Fruit fly (Drosophila melanogaster) whole organism, embryonic: Measurements from ENCODE around the gene Vdup1.
A peak's percentile ranks its signal among the peaks of the same experiment; 100 is the strongest.

ENCODE experiments used
- Atf6 ChIP-seq: fragments of 200-800 bp; sonication (Bioruptor generic); IDR thresholded peaks from 2 replicates; pipeline ENCODE4 v1.3.6; 2022; ENCODE audit warnings: missing biosample characterization, missing genetic modification characterization
- Blimp-1 ChIP-seq: fragments of 200-800 bp; sonication (Bioruptor generic); optimal IDR thresholded peaks from 3 replicates; lab custom pipeline; 2018; ENCODE audit warnings: missing biosample characterization, missing genetic modification characterization, mild to moderate bottlenecking, moderate library complexity, missing genetic modification reagents
- CG10274 ChIP-seq: fragments of 200-800 bp; sonication (Bioruptor generic); optimal IDR thresholded peaks from 3 replicates; lab custom pipeline; 2017; ENCODE audit warnings: missing biosample characterization, mild to moderate bottlenecking, missing genetic modification characterization
- CG16813 ChIP-seq: fragments of 200-800 bp; sonication (Bioruptor generic); IDR thresholded peaks from 3 replicates; pipeline ENCODE4 v1.3.6; 2022; ENCODE audit warnings: missing biosample characterization, missing genetic modification characterization; ENCODE audit not compliant: partially characterized antibody
- CG1832 ChIP-seq: fragments of 200-800 bp; sonication (Bioruptor generic); optimal IDR thresholded peaks from 2 replicates; lab custom pipeline; 2017; ENCODE audit warnings: missing biosample characterization, mild to moderate bottlenecking, missing genetic modification characterization, inconsistent platforms
- CG2712 ChIP-seq: fragments of 200-800 bp; optimal IDR thresholded peaks from 3 replicates; lab custom pipeline; 2019; ENCODE audit warnings: missing biosample characterization, mild to moderate bottlenecking, missing genetic modification characterization, moderate library complexity
- CG34422 ChIP-seq: fragments of 200-800 bp; sonication (Bioruptor generic); IDR thresholded peaks from 3 replicates; pipeline ENCODE4 v1.3.6; 2022; ENCODE audit warnings: missing biosample characterization, missing genetic modification characterization
- CG4730 ChIP-seq: fragments of 200-800 bp; sonication (Bioruptor generic); IDR thresholded peaks from 2 replicates; pipeline ENCODE4 v1.3.6; 2022; ENCODE audit warnings: missing biosample characterization, missing genetic modification characterization
- CG4854 ChIP-seq: fragments of 200-800 bp; sonication (Bioruptor generic); optimal IDR thresholded peaks from 2 replicates; lab custom pipeline; 2016; ENCODE audit warnings: missing biosample characterization, missing genetic modification characterization, inconsistent platforms
- CG7556 ChIP-seq: fragments of 200-800 bp; sonication (Bioruptor generic); optimal IDR thresholded peaks from 2 replicates; lab custom pipeline; 2017; ENCODE audit warnings: missing biosample characterization, mild to moderate bottlenecking, missing genetic modification characterization
- CG8765 ChIP-seq: fragments of 200-800 bp; sonication (Bioruptor generic); IDR thresholded peaks from 2 replicates; pipeline ENCODE4 v1.3.6; 2022; ENCODE audit warnings: missing biosample characterization, missing genetic modification characterization
- CG8924 ChIP-seq: fragments of 200-800 bp; optimal IDR thresholded peaks from 3 replicates; lab custom pipeline; 2019; ENCODE audit warnings: missing biosample characterization, mild to moderate bottlenecking, missing genetic modification characterization, moderate library complexity
- CG9437 ChIP-seq: fragments of 200-800 bp; sonication (Bioruptor generic); optimal IDR thresholded peaks from 2 replicates; lab custom pipeline; 2018; ENCODE audit warnings: missing biosample characterization, mild to moderate bottlenecking, missing genetic modification characterization
- CG9817 ChIP-seq: fragments of 200-800 bp; sonication (Bioruptor generic); optimal IDR thresholded peaks from 2 replicates; lab custom pipeline; 2018; ENCODE audit warnings: missing biosample characterization, mild to moderate bottlenecking, missing genetic modification characterization, moderate library complexity
- CHES-1-like ChIP-seq: fragments of 200-800 bp; sonication (Bioruptor generic); optimal IDR thresholded peaks from 2 replicates; lab custom pipeline; 2016; ENCODE audit warnings: missing biosample characterization, missing genetic modification characterization
- Dek ChIP-seq: fragments of 200-800 bp; sonication (Bioruptor generic); optimal IDR thresholded peaks from 3 replicates; lab custom pipeline; 2019; ENCODE audit warnings: missing biosample characterization, mild to moderate bottlenecking, missing genetic modification characterization, moderate library complexity
- Dfd ChIP-seq, 2 experiments: fragments of >200 bp; optimal IDR thresholded peaks; 2 replicates each; lab custom pipeline; 2017; ENCODE audit warnings: missing biosample characterization in 2 of 2, missing genetic modification characterization in 2 of 2
- Doc3 ChIP-seq: fragments of 200-800 bp; sonication (Bioruptor generic); IDR thresholded peaks from 3 replicates; pipeline ENCODE4 v1.3.6; 2022; ENCODE audit warnings: missing biosample characterization, missing genetic modification characterization; ENCODE audit not compliant: partially characterized antibody
- Ets65A ChIP-seq: fragments of 200-800 bp; sonication (Bioruptor generic); peaks from one replicate; lab custom pipeline; 2016; ENCODE audit warnings: missing biosample characterization, missing genetic modification characterization
- HLH4C ChIP-seq: fragments of 200-800 bp; sonication (Bioruptor generic); IDR thresholded peaks from 3 replicates; pipeline ENCODE4 v1.3.6; 2022; ENCODE audit warnings: missing biosample characterization, missing genetic modification characterization; ENCODE audit not compliant: partially characterized antibody
- Hr51 ChIP-seq, 2 experiments: fragments of 200-800 bp; sonication (Bioruptor generic); optimal IDR thresholded peaks; 2 replicates in 1 of 2; 3 replicates in 1 of 2; lab custom pipeline; 2016 to 2018; ENCODE audit warnings: missing biosample characterization in 2 of 2, missing genetic modification characterization in 2 of 2, mild to moderate bottlenecking in 1 of 2, moderate library complexity in 1 of 2
- Jarid2 ChIP-seq: fragments of 200-800 bp; sonication (Bioruptor generic); optimal IDR thresholded peaks from 3 replicates; lab custom pipeline; 2017; ENCODE audit warnings: mild to moderate bottlenecking, missing biosample characterization, missing genetic modification reagents, missing genetic modification characterization
- Ptx1 ChIP-seq: fragments of 200-800 bp; sonication (Bioruptor generic); IDR thresholded peaks from 2 replicates; pipeline ENCODE4 v1.3.6; 2022; ENCODE audit warnings: missing biosample characterization, missing genetic modification characterization
- Ravus ChIP-seq: fragments of 200-800 bp; sonication (Bioruptor generic); IDR thresholded peaks from 2 replicates; pipeline ENCODE4 v1.3.6; 2022; ENCODE audit warnings: missing biosample characterization, missing genetic modification characterization
- Rx ChIP-seq: fragments of 200-800 bp; sonication (Bioruptor generic); IDR thresholded peaks from 2 replicates; pipeline ENCODE4 v1.3.6; 2022; ENCODE audit warnings: missing biosample characterization, missing genetic modification characterization
- Sry-β ChIP-seq: fragments of 200-800 bp; sonication (Bioruptor generic); optimal IDR thresholded peaks from 2 replicates; lab custom pipeline; 2018; ENCODE audit warnings: missing biosample characterization, mild to moderate bottlenecking, missing genetic modification characterization, moderate library complexity
- TFAM ChIP-seq: fragments of 200-800 bp; sonication (Bioruptor generic); optimal IDR thresholded peaks from 2 replicates; lab custom pipeline; 2017; ENCODE audit warnings: missing biosample characterization, missing genetic modification characterization, inconsistent platforms
- ab ChIP-seq: fragments of 200-800 bp; sonication (Bioruptor generic); optimal IDR thresholded peaks from 2 replicates; lab custom pipeline; 2016; ENCODE audit warnings: missing biosample characterization, missing genetic modification characterization
- bcd ChIP-seq: fragments of 200-800 bp; sonication (Bioruptor generic); optimal IDR thresholded peaks from 2 replicates; lab custom pipeline; 2017; ENCODE audit warnings: missing biosample characterization, mild to moderate bottlenecking, missing genetic modification characterization
- bowl ChIP-seq: fragments of 200-800 bp; sonication (Bioruptor generic); IDR thresholded peaks from 2 replicates; pipeline ENCODE4 v1.3.6; 2022; ENCODE audit warnings: missing biosample characterization, missing genetic modification characterization
- cas ChIP-seq: fragments of 200-800 bp; sonication (Bioruptor generic); IDR thresholded peaks from 2 replicates; pipeline ENCODE4 v1.3.6; 2022; ENCODE audit warnings: missing biosample characterization, missing genetic modification characterization
- crp ChIP-seq, 2 experiments: fragments of 200-800 bp; sonication (Bioruptor generic); optimal IDR thresholded peaks; 2 replicates in 1 of 2; 3 replicates in 1 of 2; lab custom pipeline; 2017; ENCODE audit warnings: missing biosample characterization in 2 of 2, missing genetic modification characterization in 2 of 2, mild to moderate bottlenecking in 1 of 2, moderate library complexity in 1 of 2
- dati ChIP-seq: fragments of 200-800 bp; sonication (Bioruptor generic); IDR thresholded peaks from 2 replicates; pipeline ENCODE4 v1.3.6; 2022; ENCODE audit warnings: missing biosample characterization, missing genetic modification characterization
- disco-r ChIP-seq: fragments of 200-800 bp; sonication (Bioruptor generic); optimal IDR thresholded peaks from 2 replicates; lab custom pipeline; 2016; ENCODE audit warnings: missing biosample characterization, missing genetic modification characterization
- dmrt99B ChIP-seq: fragments of 200-800 bp; sonication (Bioruptor generic); optimal IDR thresholded peaks from 2 replicates; lab custom pipeline; 2018; ENCODE audit warnings: missing biosample characterization, mild to moderate bottlenecking, missing genetic modification characterization, moderate library complexity
- ems ChIP-seq: fragments of 200-800 bp; sonication (Bioruptor generic); optimal IDR thresholded peaks from 3 replicates; lab custom pipeline; 2016; ENCODE audit warnings: missing biosample characterization, missing genetic modification characterization
- gcm ChIP-seq: fragments of 200-800 bp; sonication (Bioruptor generic); optimal IDR thresholded peaks from 2 replicates; lab custom pipeline; 2019; ENCODE audit warnings: missing biosample characterization, mild to moderate bottlenecking, missing genetic modification characterization, moderate library complexity
- ind ChIP-seq: fragments of 200-800 bp; sonication (Bioruptor generic); optimal IDR thresholded peaks from 3 replicates; lab custom pipeline; 2016; ENCODE audit warnings: missing biosample characterization, missing genetic modification characterization
- jing ChIP-seq: fragments of 200-800 bp; sonication (Bioruptor generic); optimal IDR thresholded peaks from 2 replicates; lab custom pipeline; 2018; ENCODE audit warnings: missing biosample characterization, mild to moderate bottlenecking, missing genetic modification characterization
- mam ChIP-seq: fragments of 200-800 bp; sonication (Bioruptor generic); optimal IDR thresholded peaks from 3 replicates; lab custom pipeline; 2016; ENCODE audit warnings: missing biosample characterization, missing genetic modification characterization
- nom ChIP-seq: fragments of 200-800 bp; sonication (Bioruptor generic); optimal IDR thresholded peaks from 2 replicates; lab custom pipeline; 2017; ENCODE audit warnings: missing biosample characterization, missing genetic modification characterization, mild to moderate bottlenecking, moderate library complexity, missing genetic modification reagents
- odd ChIP-seq: fragments of 200-800 bp; sonication (Bioruptor generic); optimal IDR thresholded peaks from 2 replicates; lab custom pipeline; 2017; ENCODE audit warnings: missing biosample characterization, mild to moderate bottlenecking, missing genetic modification characterization
- ro ChIP-seq: fragments of 200-800 bp; sonication (Bioruptor generic); IDR thresholded peaks from 2 replicates; pipeline ENCODE4 v1.3.6; 2022; ENCODE audit warnings: missing biosample characterization, missing genetic modification characterization
- shn ChIP-seq: fragments of 200-800 bp; sonication (Bioruptor generic); optimal IDR thresholded peaks from 3 replicates; lab custom pipeline; 2016; ENCODE audit warnings: missing biosample characterization, missing genetic modification characterization
- sr ChIP-seq: fragments of 200-800 bp; sonication (Bioruptor generic); IDR thresholded peaks from 3 replicates; pipeline ENCODE4 v1.3.6; 2022; ENCODE audit warnings: missing biosample characterization, missing genetic modification characterization
- trh ChIP-seq: fragments of 200-800 bp; sonication (Bioruptor generic); optimal IDR thresholded peaks from 2 replicates; lab custom pipeline; 2016; ENCODE audit warnings: missing biosample characterization, missing genetic modification characterization
- ttk ChIP-seq: fragments of 200-800 bp; sonication (Bioruptor generic); IDR thresholded peaks from 2 replicates; pipeline ENCODE4 v2.1.2; 2022; ENCODE audit warnings: missing biosample characterization, missing genetic modification characterization
- vfl ChIP-seq: fragments of 200-800 bp; sonication (Bioruptor generic); optimal IDR thresholded peaks from 2 replicates; lab custom pipeline; 2016; ENCODE audit warnings: missing biosample characterization, missing genetic modification characterization
- wek ChIP-seq: fragments of 200-800 bp; sonication (Bioruptor generic); optimal IDR thresholded peaks from 3 replicates; lab custom pipeline; 2018; ENCODE audit warnings: missing biosample characterization, mild to moderate bottlenecking, missing genetic modification characterization, moderate library complexity
- zf30C ChIP-seq: fragments of 200-800 bp; sonication (Bioruptor generic); optimal IDR thresholded peaks from 3 replicates; lab custom pipeline; 2018; ENCODE audit warnings: missing biosample characterization, mild to moderate bottlenecking, missing genetic modification characterization

Vdup1 gene

DNA sequence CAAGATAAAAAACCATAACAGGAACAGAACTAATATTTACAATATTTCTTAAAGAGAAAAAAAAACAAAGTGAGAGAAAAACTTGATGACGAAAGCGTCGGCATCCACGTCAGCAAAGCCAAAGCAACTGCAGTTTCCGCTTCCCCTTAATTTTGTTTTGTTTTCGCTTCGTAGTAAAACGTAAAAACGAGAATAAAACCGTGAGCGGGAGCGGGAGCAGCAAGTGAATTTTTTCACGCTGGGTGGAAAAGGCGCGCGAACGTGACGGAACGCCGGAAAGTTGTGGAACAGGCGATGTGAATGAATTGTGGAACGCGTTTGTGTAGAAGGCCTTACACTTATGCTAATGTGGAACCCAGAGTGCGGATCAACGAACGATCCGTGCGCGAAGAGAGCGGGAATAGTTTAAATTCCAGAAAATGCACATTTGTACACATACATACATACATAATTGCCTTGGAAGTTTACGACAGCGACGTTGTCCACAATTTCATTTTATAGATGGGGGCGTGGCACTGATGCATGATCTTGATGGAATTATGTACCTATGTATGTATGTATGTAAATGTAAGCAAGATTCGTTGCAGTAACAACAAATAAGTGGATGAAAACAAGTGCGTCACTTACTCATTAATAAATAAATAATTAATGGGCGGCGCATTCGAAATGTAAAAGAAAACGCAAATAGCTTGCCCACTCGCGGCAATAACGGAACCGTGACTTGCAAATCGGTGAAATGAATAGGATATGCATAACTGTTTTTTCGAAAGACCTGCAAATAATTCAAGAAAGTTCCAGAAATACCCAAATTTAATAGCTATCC is 50.3 kb downstream of the Vdup1 start (continued):
- TF ChIP-seq cas (GFP tag; lab: Robert Waterston, UW) (no peak), Doc3 (GFP tag; lab: Robert Waterston, UW) (no peak), ind (no peak), CG8924 (tag; lab: Kevin White, UChicago) (peak; percentile 11), Jarid2 (no peak), Sry-β (GFP tag; lab: Kevin White, UChicago) (no peak), CG9817 (tag; lab: Kevin White, UChicago) (no peak), HLH4C (GFP tag; lab: Robert Waterston, UW) (no peak), bcd (GFP tag; lab: Kevin White, UChicago) (no peak), dmrt99B (tag; lab: Kevin White, UChicago) (no peak), CG1832 (no peak), Blimp-1 (GFP tag; lab: Kevin White, UChicago) (peak; percentile 18), trh (GFP tag; lab: Kevin White, UChicago) (no peak), CG16813 (GFP tag; lab: Robert Waterston, UW) (no peak), Dek (tag; lab: Kevin White, UChicago) (no peak), odd (GFP tag; lab: Kevin White, UChicago) (peak; percentile 16), sr (no peak), CG2712 (tag; lab: Kevin White, UChicago) (peak; percentile 11), ro (no peak), Rx (no peak), Atf6 (GFP tag; lab: Robert Waterston, UW) (no peak), Dfd (GFP tag; optimal IDR thresholded peaks at IDR 0.05; lab: Kevin White, UChicago) (no peak), ttk (no peak), CG34422 (GFP tag; lab: Robert Waterston, UW) (no peak; the same call in 2 of the 3 replicates), Ravus (GFP tag; lab: Robert Waterston, UW) (no peak), CG7556 (GFP tag; lab: Kevin White, UChicago) (no peak), dati (GFP tag; lab: Robert Waterston, UW) (no peak), Ptx1 (GFP tag; lab: Robert Waterston, UW) (no peak), mam (GFP tag; lab: Kevin White, UChicago) (no peak), CG9437 (peak; percentile 60), CG8765 (no peak), wek (GFP tag; lab: Kevin White, UChicago) (peak; percentile 27), vfl (GFP tag; lab: Kevin White, UChicago) (no peak), ab (GFP tag; lab: Kevin White, UChicago) (no peak), bowl (GFP tag; lab: Robert Waterston, UW) (no peak), gcm (GFP tag; lab: Kevin White, UChicago) (peak; percentile 36), nom (GFP tag; lab: Kevin White, UChicago) (peak; percentile 65), zf30C (peak; percentile 56), CG4854 (no peak), crp (GFP tag; optimal IDR thresholded peaks at IDR 0.05; lab: Kevin White, UChicago) (no peak), TFAM (no peak), CG4730 (GFP tag; lab: Robert Waterston, UW) (no peak), CHES-1-like (GFP tag; lab: Kevin White, UChicago) (no peak), jing (GFP tag; lab: Kevin White, UChicago) (no peak), Ets65A (no peak), disco-r (no peak), shn (GFP tag; lab: Kevin White, UChicago) (no peak), CG10274 (GFP tag; lab: Kevin White, UChicago) (no peak), Hr51 (GFP tag; optimal IDR thresholded peaks at IDR 0.05; lab: Kevin White, UChicago) (no peak), ems (GFP tag; lab: Kevin White, UChicago) (no peak)
